Fruit fly (Drosophila melanogaster): ENCODE data around the gene CG15646.

CG15646 gene

dm6 chrX:15622970-15623402, 47.8 kb downstream of the CG15646 start (continued):
- no peak for TF ChIP-seq Dif (GFP tag; optimal IDR thresholded peaks at IDR 0.05; ENCODE audit: partially characterized antibody)
- no peak for TF ChIP-seq GATAd (GFP tag; optimal IDR thresholded peaks at IDR 0.05)
- peak; percentile 72 for TF ChIP-seq CG9705 (GFP tag; optimal IDR thresholded peaks at IDR 0.05)
- TF ChIP-seq Sp1 (GFP tag; optimal IDR thresholded peaks at IDR 0.05): peak; percentile 85
- TF ChIP-seq dmrt93B (GFP tag; optimal IDR thresholded peaks at IDR 0.05): peak; percentile 76
- no peak for TF ChIP-seq Mio (GFP tag; optimal IDR thresholded peaks at IDR 0.05)
- no peak for TF ChIP-seq usp (GFP tag; optimal IDR thresholded peaks at IDR 0.05)
- no peak for TF ChIP-seq Abd-B (GFP tag; optimal IDR thresholded peaks at IDR 0.05)

- TF ChIP-seq sage (GFP tag; optimal IDR thresholded peaks at IDR 0.05): no peak
- TF ChIP-seq lola (GFP tag; optimal IDR thresholded peaks at IDR 0.05): no peak
- TF ChIP-seq brk (GFP tag; optimal IDR thresholded peaks at IDR 0.05): no peak
- no peak for TF ChIP-seq foxo (GFP tag; optimal IDR thresholded peaks at IDR 0.05)
- no peak for TF ChIP-seq Mio (GFP tag; optimal IDR thresholded peaks at IDR 0.05)
- TF ChIP-seq psq (GFP tag; optimal IDR thresholded peaks at IDR 0.05): no peak
- no peak for TF ChIP-seq N (GFP tag; optimal IDR thresholded peaks at IDR 0.05)
- TF ChIP-seq Myc (optimal IDR thresholded peaks at IDR 0.05): no peak
- TF ChIP-seq sv (GFP tag; optimal IDR thresholded peaks at IDR 0.05): no peak
- TF ChIP-seq Sp1 (GFP tag; optimal IDR thresholded peaks at IDR 0.05): no peak
- no peak for TF ChIP-seq Abd-B (GFP tag; optimal IDR thresholded peaks at IDR 0.05)
- TF ChIP-seq usp (GFP tag; optimal IDR thresholded peaks at IDR 0.05): no peak
- TF ChIP-seq Hr78 (GFP tag; optimal IDR thresholded peaks at IDR 0.05): no peak
- no peak for TF ChIP-seq Jra (GFP tag; optimal IDR thresholded peaks at IDR 0.05)
- no peak for TF ChIP-seq ey (GFP tag; optimal IDR thresholded peaks at IDR 0.05)
- TF ChIP-seq h (GFP tag; optimal IDR thresholded peaks at IDR 0.05): no peak
- no peak for TF ChIP-seq br (GFP tag; optimal IDR thresholded peaks at IDR 0.05)
Observed at dm6 chrX:15620439-15621227, 50.2 kb downstream of the CG15646 start.

DNA sequence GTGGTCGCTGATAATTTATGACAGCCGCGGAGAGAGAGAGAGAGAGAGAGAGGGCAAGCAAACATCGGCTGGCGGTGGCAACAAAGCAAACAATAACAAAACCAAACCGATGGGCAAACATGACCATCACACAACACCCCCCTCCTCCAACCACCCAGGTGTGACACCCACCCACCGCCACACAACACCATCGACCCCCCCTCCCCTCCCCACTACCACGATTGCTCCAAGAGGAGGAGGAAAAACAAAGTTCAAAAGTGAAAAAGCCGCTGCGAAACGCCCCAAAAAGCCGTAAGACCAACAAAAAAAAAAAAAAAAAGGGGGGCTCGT, 51.2 kb downstream of the CG15646 start:
- peak; percentile 29 for TF ChIP-seq Dfd (GFP tag; optimal IDR thresholded peaks at IDR 0.05)
- no peak for TF ChIP-seq GATAd (GFP tag; optimal IDR thresholded peaks at IDR 0.05)
- TF ChIP-seq Sp1 (GFP tag; optimal IDR thresholded peaks at IDR 0.05): no peak
- TF ChIP-seq CG9705 (GFP tag; optimal IDR thresholded peaks at IDR 0.05): no peak
- no peak for TF ChIP-seq dl (GFP tag; optimal IDR thresholded peaks at IDR 0.05; ENCODE audit: insufficient read depth in 1 of 2, partially characterized antibody in 2 of 2)
- no peak for TF ChIP-seq lola (GFP tag; optimal IDR thresholded peaks at IDR 0.05)

DNA sequence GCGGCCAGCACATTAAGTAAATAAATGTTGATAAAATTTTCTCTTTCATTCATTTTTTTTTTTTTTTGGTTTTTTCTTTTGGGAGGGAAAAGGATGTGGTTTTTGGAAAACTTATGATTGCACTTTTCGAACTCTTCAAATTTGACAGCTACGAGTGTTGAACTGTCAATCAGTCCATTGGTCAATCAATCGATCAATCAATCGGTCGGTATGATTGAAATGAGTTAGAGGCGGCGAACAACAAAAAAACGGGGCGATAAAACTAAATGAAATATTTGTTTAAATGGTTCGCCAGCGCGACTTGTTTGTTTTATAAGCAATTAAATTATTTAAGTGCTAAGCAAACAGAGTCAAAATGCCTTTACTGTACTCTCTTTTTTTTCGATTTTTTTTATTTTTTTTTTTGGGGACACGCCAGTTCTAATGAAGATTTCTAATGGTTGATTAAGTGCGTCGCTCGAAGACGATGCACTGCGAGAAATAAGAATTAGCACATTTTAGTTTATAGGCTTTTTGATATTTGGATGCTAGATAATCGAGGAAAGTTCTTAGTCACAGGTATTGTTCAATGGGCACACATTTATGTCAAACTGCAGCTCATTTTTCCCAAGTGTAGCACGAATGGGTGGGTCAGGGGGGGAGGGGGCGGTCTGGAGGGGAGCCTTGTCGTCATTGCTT, 51.7 kb downstream of the CG15646 start:
- peak; percentile 0 for TF ChIP-seq fru (GFP tag; optimal IDR thresholded peaks at IDR 0.05)
- TF ChIP-seq h (GFP tag; optimal IDR thresholded peaks at IDR 0.05): peak; percentile 39
- TF ChIP-seq Hr78 (GFP tag; optimal IDR thresholded peaks at IDR 0.05): no peak
- peak; percentile 39 for TF ChIP-seq OdsH (GFP tag; optimal IDR thresholded peaks at IDR 0.05)
- no peak for TF ChIP-seq Mio (GFP tag; optimal IDR thresholded peaks at IDR 0.05)
- TF ChIP-seq dmrt93B (GFP tag; optimal IDR thresholded peaks at IDR 0.05): peak; percentile 23
- peak; percentile 5 for TF ChIP-seq sv (GFP tag; optimal IDR thresholded peaks at IDR 0.05)
- peak in 1 of 2 experiments; percentile 53 for TF ChIP-seq foxo (GFP tag; optimal IDR thresholded peaks at IDR 0.05)
- TF ChIP-seq Rel (GFP tag; optimal IDR thresholded peaks at IDR 0.05): no peak
- no peak for TF ChIP-seq Rel (tag; optimal IDR thresholded peaks at IDR 0.05)
- peak; percentile 12 for TF ChIP-seq Sp1 (GFP tag; optimal IDR thresholded peaks at IDR 0.05)
- TF ChIP-seq HLH106 (tag; optimal IDR thresholded peaks at IDR 0.05): peak; percentile 26
- TF ChIP-seq rgr (GFP tag; optimal IDR thresholded peaks at IDR 0.05): peak; percentile 25
- TF ChIP-seq ey (GFP tag; optimal IDR thresholded peaks at IDR 0.05): peak; percentile 44

- TF ChIP-seq Rel (GFP tag; optimal IDR thresholded peaks at IDR 0.05): no peak
- TF ChIP-seq Rel (tag; optimal IDR thresholded peaks at IDR 0.05): no peak
- no peak for TF ChIP-seq usp (GFP tag; optimal IDR thresholded peaks at IDR 0.05)
- no peak for TF ChIP-seq Jra (GFP tag; optimal IDR thresholded peaks at IDR 0.05)
- TF ChIP-seq Sp1 (GFP tag; optimal IDR thresholded peaks at IDR 0.05): peak; percentile 19
- no peak for TF ChIP-seq Dfd (GFP tag; optimal IDR thresholded peaks at IDR 0.05)
- peak; percentile 24 for TF ChIP-seq psq (GFP tag; optimal IDR thresholded peaks at IDR 0.05)
- no peak for TF ChIP-seq GATAd (GFP tag; optimal IDR thresholded peaks at IDR 0.05)
- no peak for TF ChIP-seq Vsx2 (GFP tag; optimal IDR thresholded peaks at IDR 0.05; ENCODE audit: partially characterized antibody)
- TF ChIP-seq foxo (GFP tag; optimal IDR thresholded peaks at IDR 0.05): peak in 1 of 2 experiments; percentile 37
- no peak for TF ChIP-seq sage (GFP tag; optimal IDR thresholded peaks at IDR 0.05)
- TF ChIP-seq Abd-B (GFP tag; optimal IDR thresholded peaks at IDR 0.05): no peak
- TF ChIP-seq OdsH (GFP tag; optimal IDR thresholded peaks at IDR 0.05): peak; percentile 14
- no peak for TF ChIP-seq pan (optimal IDR thresholded peaks at IDR 0.05)
- TF ChIP-seq sv (GFP tag; optimal IDR thresholded peaks at IDR 0.05): no peak
- no peak for TF ChIP-seq jim (GFP tag; optimal IDR thresholded peaks at IDR 0.05)
- TF ChIP-seq Hr83 (GFP tag; optimal IDR thresholded peaks at IDR 0.05; ENCODE audit: poor library complexity, severe bottlenecking): no peak
- no peak for TF ChIP-seq br (GFP tag; optimal IDR thresholded peaks at IDR 0.05)
- no peak for TF ChIP-seq Mio (GFP tag; optimal IDR thresholded peaks at IDR 0.05)
- no peak for TF ChIP-seq dsf (GFP tag; optimal IDR thresholded peaks at IDR 0.05; ENCODE audit: borderline replicate concordance)
- no peak for TF ChIP-seq dl (GFP tag; optimal IDR thresholded peaks at IDR 0.05; ENCODE audit: insufficient read depth in 1 of 2, partially characterized antibody in 2 of 2)
- peak; percentile 25 for TF ChIP-seq h (GFP tag; optimal IDR thresholded peaks at IDR 0.05)
- no peak for TF ChIP-seq Myc (optimal IDR thresholded peaks at IDR 0.05)
- no peak for TF ChIP-seq CG9705 (GFP tag; optimal IDR thresholded peaks at IDR 0.05)
- no peak for TF ChIP-seq CG32264 (GFP tag; optimal IDR thresholded peaks at IDR 0.05)
- TF ChIP-seq woc (GFP tag; optimal IDR thresholded peaks at IDR 0.05): no peak
Observed at dm6 chrX:15617916-15618315, 52.9 kb downstream of the CG15646 start.

Measured in whole organism, wandering third instar larva.